Worm (Caenorhabditis elegans) whole organism, young adult: ENCODE results near the gene srw-26.
A peak's percentile ranks its signal among the peaks of the same experiment; 100 is the strongest.

Experiments used
- C06A6.2 ChIP-seq: fragments of 200-800 bp; sonication (Bioruptor generic); conservative IDR thresholded peaks from 2 replicates; pipeline ENCODE4 v1.3.6; 2022; ENCODE audit warnings: missing genetic modification characterization, missing compliant biosample characterization
- C17E4.6 ChIP-seq: fragments of 200-800 bp; sonication (Bioruptor generic); IDR thresholded peaks from 2 replicates; pipeline ENCODE4 v1.3.6; 2022; ENCODE audit warnings: missing genetic modification reagents, missing genetic modification characterization, missing compliant biosample characterization
- F10E7.11 ChIP-seq: sonication (generic microtip); optimal IDR thresholded peaks from 2 replicates; lab custom pipeline; 2017; ENCODE audit warnings: mild to moderate bottlenecking, missing genetic modification characterization, moderate library complexity, missing compliant biosample characterization
- F33H1.4 ChIP-seq: fragments of 200-800 bp; sonication (Bioruptor generic); IDR thresholded peaks from 2 replicates; pipeline ENCODE4 v1.3.6; 2022; ENCODE audit warnings: missing genetic modification reagents, missing genetic modification characterization, missing compliant biosample characterization
- F39B2.1 ChIP-seq: fragments of 200-800 bp; sonication (Bioruptor generic); IDR thresholded peaks from 2 replicates; pipeline ENCODE4 v1.3.6; 2022; ENCODE audit warnings: missing genetic modification reagents, missing genetic modification characterization, missing compliant biosample characterization
- F57A8.1 ChIP-seq: fragments of 200-800 bp; sonication (Bioruptor generic); optimal IDR thresholded peaks from 2 replicates; lab custom pipeline; 2018; ENCODE audit warnings: mild to moderate bottlenecking, missing genetic modification characterization, moderate library complexity, missing compliant biosample characterization
- K12H6.12 ChIP-seq: fragments of 200-800 bp; sonication (Bioruptor generic); optimal IDR thresholded peaks from 2 replicates; lab custom pipeline; 2018; ENCODE audit warnings: mild to moderate bottlenecking, missing genetic modification characterization, missing compliant biosample characterization
- Y53G8AR.9 ChIP-seq: fragments of 200-800 bp; sonication (Bioruptor generic); conservative IDR thresholded peaks from 2 replicates; pipeline ENCODE4 v1.3.6; 2022; ENCODE audit warnings: missing genetic modification reagents, missing genetic modification characterization, missing compliant biosample characterization
- ZK185.1 ChIP-seq: sonication (generic microtip); optimal IDR thresholded peaks from 2 replicates; lab custom pipeline; 2016; ENCODE audit warnings: mild to moderate bottlenecking, missing genetic modification characterization, missing compliant biosample characterization; ENCODE audit not compliant: poor library complexity, severe bottlenecking
- attf-3 ChIP-seq: fragments of 200-800 bp; sonication (Bioruptor generic); conservative IDR thresholded peaks from 2 replicates; pipeline ENCODE4 v1.3.6; 2022; ENCODE audit warnings: missing genetic modification reagents, missing genetic modification characterization, missing compliant biosample characterization
- attf-5 ChIP-seq: fragments of 200-800 bp; sonication (Bioruptor generic); optimal IDR thresholded peaks from 2 replicates; lab custom pipeline; 2018; ENCODE audit warnings: mild to moderate bottlenecking, missing genetic modification characterization, missing compliant biosample characterization
- chd-7 ChIP-seq: sonication (generic microtip); optimal IDR thresholded peaks from 2 replicates; lab custom pipeline; 2016; ENCODE audit warnings: mild to moderate bottlenecking, missing genetic modification characterization, moderate library complexity, missing compliant biosample characterization
- dpff-1 ChIP-seq: sonication (generic microtip); optimal IDR thresholded peaks from 2 replicates; lab custom pipeline; 2017; ENCODE audit warnings: mild to moderate bottlenecking, missing genetic modification characterization, missing compliant biosample characterization
- ets-4 ChIP-seq: fragments of 200-800 bp; sonication (Bioruptor generic); optimal IDR thresholded peaks from 2 replicates; lab custom pipeline; 2018; ENCODE audit warnings: mild to moderate bottlenecking, missing genetic modification characterization, missing compliant biosample characterization
- hmg-1.2 ChIP-seq: fragments of 200-800 bp; sonication (Bioruptor generic); IDR thresholded peaks from 2 replicates; pipeline ENCODE4 v1.3.6; 2022; ENCODE audit warnings: missing genetic modification reagents, missing genetic modification characterization, missing compliant biosample characterization
- hrde-1 ChIP-seq: sonication (generic microtip); optimal IDR thresholded peaks from 2 replicates; lab custom pipeline; 2016; ENCODE audit warnings: missing genetic modification characterization, mild to moderate bottlenecking, missing compliant biosample characterization, moderate library complexity, missing genotype, missing genetic modification reagents, borderline replicate concordance
- lin-35 ChIP-seq, 3 experiments: fragments of 150-350 bp in 2 of 3; sonication (generic microtip) in 1 of 3; optimal IDR thresholded peaks; 2 replicates each; lab custom pipeline; 2014 to 2018; ENCODE audit warnings: missing biosample characterization in 3 of 3, missing genetic modification characterization in 3 of 3, missing genetic modification reagents in 3 of 3
- lin-54 ChIP-seq: fragments of 200-800 bp; sonication (Bioruptor generic); optimal IDR thresholded peaks from 2 replicates; lab custom pipeline; 2018; ENCODE audit warnings: mild to moderate bottlenecking, missing genetic modification characterization, missing compliant biosample characterization
- lsy-27 ChIP-seq: sonication (generic microtip); optimal IDR thresholded peaks from 2 replicates; lab custom pipeline; 2017; ENCODE audit warnings: missing genetic modification characterization, mild to moderate bottlenecking, missing compliant biosample characterization, antibody characterized with exemption, missing genotype, borderline replicate concordance; ENCODE audit not compliant: insufficient read depth
- madf-10 ChIP-seq: sonication (generic microtip); optimal IDR thresholded peaks from 2 replicates; lab custom pipeline; 2016; ENCODE audit warnings: mild to moderate bottlenecking, missing genetic modification characterization, missing compliant biosample characterization
- madf-8 ChIP-seq: fragments of 200-800 bp; sonication (Bioruptor generic); conservative IDR thresholded peaks from 2 replicates; pipeline ENCODE4 v1.3.6; 2022; ENCODE audit warnings: missing genetic modification reagents, missing genetic modification characterization, missing compliant biosample characterization
- mxl-1 ChIP-seq: sonication (generic microtip); optimal IDR thresholded peaks from 2 replicates; lab custom pipeline; 2016; ENCODE audit warnings: missing genetic modification characterization, missing compliant biosample characterization
- nhr-179 ChIP-seq: sonication (generic microtip); optimal IDR thresholded peaks from 2 replicates; lab custom pipeline; 2016; ENCODE audit warnings: mild to moderate bottlenecking, missing genetic modification characterization, missing compliant biosample characterization
- pha-4 ChIP-seq: fragments of 150-350 bp; sonication (generic microtip); optimal IDR thresholded peaks from 2 replicates; lab custom pipeline; 2014; ENCODE audit warnings: missing biosample characterization, missing genetic modification reagents, missing genetic modification characterization
- rpc-1 ChIP-seq, 2 experiments: fragments of 150-350 bp in 1 of 2; sonication (generic microtip) in 1 of 2; optimal IDR thresholded peaks; 2 replicates each; lab custom pipeline; 2014 to 2018; ENCODE audit warnings: missing biosample characterization in 1 of 2, missing genetic modification characterization in 1 of 2, missing genetic modification reagents in 1 of 2, missing genotype in 1 of 2
- sdz-38 ChIP-seq: sonication (generic microtip); optimal IDR thresholded peaks from 2 replicates; lab custom pipeline; 2016; ENCODE audit warnings: missing genotype, missing genetic modification characterization, missing compliant biosample characterization
- snpc-1.1 ChIP-seq: sonication (generic microtip); optimal IDR thresholded peaks from 2 replicates; lab custom pipeline; 2017; ENCODE audit warnings: missing genetic modification characterization, mild to moderate bottlenecking, missing compliant biosample characterization, antibody characterized with exemption, moderate library complexity, missing genotype, missing genetic modification reagents; ENCODE audit not compliant: insufficient read depth
- sptf-2 ChIP-seq: fragments of 200-800 bp; sonication (Bioruptor generic); optimal IDR thresholded peaks from 2 replicates; lab custom pipeline; 2018; ENCODE audit warnings: mild to moderate bottlenecking, missing genetic modification characterization, missing compliant biosample characterization
- tbx-9 ChIP-seq: sonication (generic microtip); optimal IDR thresholded peaks from 2 replicates; lab custom pipeline; 2016; ENCODE audit warnings: borderline replicate concordance, missing genetic modification characterization, inconsistent platforms, missing compliant biosample characterization
- zim-3 ChIP-seq: sonication (generic microtip); optimal IDR thresholded peaks from 2 replicates; lab custom pipeline; 2017; ENCODE audit warnings: mild to moderate bottlenecking, missing genetic modification characterization, moderate library complexity, missing compliant biosample characterization
- ztf-25 ChIP-seq: fragments of 200-800 bp; sonication (Bioruptor generic); IDR thresholded peaks from 2 replicates; pipeline ENCODE4 v1.3.6; 2022; ENCODE audit warnings: missing genetic modification reagents, missing genetic modification characterization, missing compliant biosample characterization
- ztf-26 ChIP-seq: sonication (generic microtip); optimal IDR thresholded peaks from 2 replicates; lab custom pipeline; 2017; ENCODE audit warnings: missing genetic modification characterization, missing compliant biosample characterization
- ztf-3 ChIP-seq: fragments of 200-800 bp; sonication (Bioruptor generic); optimal IDR thresholded peaks from 2 replicates; lab custom pipeline; 2018; ENCODE audit warnings: mild to moderate bottlenecking, missing genetic modification characterization, missing compliant biosample characterization

Gene srw-26

ce11 chrV:15965114-15965513, 32.8 kb upstream of the srw-26 start, which contains the start of gene sri-2:
Gene sri-2, minus strand, starts transcription at chrV:15965214.
- TF ChIP-seq sdz-38 (tag; lab: Kevin White, UChicago) (no peak), zim-3 (tag; lab: Kevin White, UChicago) (no peak), chd-7 (tag; lab: Kevin White, UChicago) (no peak), madf-10 (tag; lab: Kevin White, UChicago) (no peak), F33H1.4 (GFP tag; lab: Robert Waterston, UW) (no peak), F39B2.1 (GFP tag; lab: Robert Waterston, UW) (no peak), attf-3 (GFP tag; lab: Robert Waterston, UW) (no peak), ztf-26 (tag; lab: Kevin White, UChicago) (no peak), attf-5 (GFP tag; lab: Kevin White, UChicago) (no peak), F57A8.1 (GFP tag; lab: Kevin White, UChicago) (no peak), dpff-1 (no peak), tbx-9 (tag; lab: Kevin White, UChicago) (no peak), ztf-3 (GFP tag; lab: Kevin White, UChicago) (no peak), F10E7.11 (tag; lab: Kevin White, UChicago) (no peak), pha-4 (tag; lab: Kevin White, UChicago) (no peak)

- no peak for TF ChIP-seq nhr-179 (tag; lab: Kevin White, UChicago)
- TF ChIP-seq hmg-1.2, result peak; percentile 70; the same call in 1 of the 2 replicates
These were observed 27.2 kb upstream of the srw-26 start for ce11 chrV:15959456-15959855.

ce11 chrV:15957098-15957497, 24.8 kb upstream of the srw-26 start, which contains the start of gene F36G9.3:
Gene F36G9.3, plus strand, starts transcription at chrV:15957398.
- no peak for TF ChIP-seq hrde-1 (tag; lab: Kevin White, UChicago)
- no peak for TF ChIP-seq F10E7.11 (tag; lab: Kevin White, UChicago)
- no peak for TF ChIP-seq ets-4
- TF ChIP-seq rpc-1 (optimal IDR thresholded peaks at IDR 0.05; lab: Kevin White, UChicago), result no peak
- TF ChIP-seq rpc-1 (tag; optimal IDR thresholded peaks at IDR 0.05; lab: Kevin White, UChicago), result no peak

- TF ChIP-seq K12H6.12 (tag; lab: Kevin White, UChicago) (no peak), lsy-27 (no peak), rpc-1 (optimal IDR thresholded peaks at IDR 0.05; lab: Kevin White, UChicago) (no peak), rpc-1 (tag; optimal IDR thresholded peaks at IDR 0.05; lab: Kevin White, UChicago) (no peak), sptf-2 (GFP tag; lab: Kevin White, UChicago) (no peak), mxl-1 (tag; lab: Kevin White, UChicago) (no peak), pha-4 (tag; lab: Kevin White, UChicago) (no peak), lin-35 (GFP tag; optimal IDR thresholded peaks at IDR 0.05; lab: Kevin White, UChicago) (no peak), madf-8 (GFP tag; lab: Robert Waterston, UW) (no peak), lin-54 (GFP tag; lab: Kevin White, UChicago) (no peak), C17E4.6 (GFP tag; lab: Robert Waterston, UW) (no peak), Y53G8AR.9 (no peak), ZK185.1 (tag; lab: Kevin White, UChicago) (no peak), ztf-25 (GFP tag; lab: Robert Waterston, UW) (no peak), snpc-1.1 (tag; lab: Kevin White, UChicago) (no peak), C06A6.2 (GFP tag; lab: Robert Waterston, UW) (no peak)
- TF ChIP-seq, all 124 proteins: peak for 0
These were observed 23.2 kb upstream of the srw-26 start, which contains the start of gene srh-186 for ce11 chrV:15955497-15955896. Gene srh-186, plus strand, starts transcription at chrV:15955797.
